Fruit fly (Drosophila melanogaster) whole organism, embryonic: ENCODE results near the gene CG3517.

Source experiments
- ATbp ChIP-seq: fragments of 200-800 bp; sonication (Bioruptor generic); optimal IDR thresholded peaks from 2 replicates; lab custom pipeline; 2017; ENCODE audit warnings: missing biosample characterization, mild to moderate bottlenecking, missing genetic modification characterization, missing genetic modification reagents
- B-H1 ChIP-seq: fragments of 200-800 bp; sonication (Bioruptor generic); IDR thresholded peaks from 3 replicates; pipeline ENCODE4 v1.3.6; 2022; ENCODE audit warnings: missing biosample characterization, missing genetic modification characterization
- CG11085 ChIP-seq: fragments of 200-800 bp; sonication (Bioruptor generic); IDR thresholded peaks from 2 replicates; pipeline ENCODE4 v1.3.6; 2022; ENCODE audit warnings: missing biosample characterization, missing genetic modification characterization
- CG14860 ChIP-seq: fragments of 200-800 bp; sonication (Bioruptor generic); IDR thresholded peaks from 3 replicates; pipeline ENCODE4 v1.3.6; 2022; ENCODE audit warnings: missing biosample characterization, missing genetic modification characterization; ENCODE audit not compliant: partially characterized antibody
- CG1602 ChIP-seq: fragments of 200-800 bp; sonication (Bioruptor generic); optimal IDR thresholded peaks from 3 replicates; lab custom pipeline; 2016; ENCODE audit warnings: missing biosample characterization, missing genetic modification characterization
- CG2116 ChIP-seq: fragments of 200-800 bp; sonication (Bioruptor generic); optimal IDR thresholded peaks from 3 replicates; lab custom pipeline; 2018; ENCODE audit warnings: missing biosample characterization, mild to moderate bottlenecking, missing genetic modification characterization
- CG2199 ChIP-seq: fragments of 200-800 bp; sonication (Bioruptor generic); IDR thresholded peaks from 3 replicates; pipeline ENCODE4 v1.3.6; 2022; ENCODE audit warnings: missing biosample characterization, missing genetic modification characterization
- CG4854 ChIP-seq: fragments of 200-800 bp; sonication (Bioruptor generic); optimal IDR thresholded peaks from 2 replicates; lab custom pipeline; 2016; ENCODE audit warnings: missing biosample characterization, missing genetic modification characterization, inconsistent platforms
- CG6854 ChIP-seq: fragments of 200-800 bp; sonication (Bioruptor generic); optimal IDR thresholded peaks from 3 replicates; lab custom pipeline; 2017; ENCODE audit warnings: missing biosample characterization, mild to moderate bottlenecking, missing genetic modification characterization
- CG7372 ChIP-seq: fragments of 200-800 bp; sonication (Bioruptor generic); IDR thresholded peaks from 2 replicates; pipeline ENCODE4 v1.3.6; 2022; ENCODE audit warnings: missing biosample characterization, missing genetic modification characterization
- CG9797 ChIP-seq: fragments of 200-800 bp; sonication (Bioruptor generic); optimal IDR thresholded peaks from 3 replicates; lab custom pipeline; 2018; ENCODE audit warnings: missing biosample characterization, mild to moderate bottlenecking, missing genetic modification characterization
- CG9932 ChIP-seq: fragments of 200-800 bp; sonication (Bioruptor generic); IDR thresholded peaks from 2 replicates; pipeline ENCODE4 v1.3.6; 2022; ENCODE audit warnings: missing biosample characterization, missing genetic modification characterization
- Meics ChIP-seq: fragments of 200-800 bp; sonication (Bioruptor generic); optimal IDR thresholded peaks from 2 replicates; lab custom pipeline; 2017; ENCODE audit warnings: missing biosample characterization, mild to moderate bottlenecking, missing genetic modification characterization
- Sry-β ChIP-seq: fragments of 200-800 bp; sonication (Bioruptor generic); optimal IDR thresholded peaks from 2 replicates; lab custom pipeline; 2018; ENCODE audit warnings: missing biosample characterization, mild to moderate bottlenecking, missing genetic modification characterization, moderate library complexity
- Xrp1 ChIP-seq: fragments of 200-800 bp; sonication (Bioruptor generic); IDR thresholded peaks from 2 replicates; pipeline ENCODE4 v1.3.6; 2022; ENCODE audit warnings: missing biosample characterization, missing genetic modification characterization
- ac ChIP-seq: fragments of 200-800 bp; sonication (Bioruptor generic); optimal IDR thresholded peaks from 3 replicates; lab custom pipeline; 2017; ENCODE audit warnings: missing biosample characterization, mild to moderate bottlenecking, missing genetic modification characterization
- ash1 ChIP-seq: fragments of 200-800 bp; sonication (Bioruptor generic); optimal IDR thresholded peaks from 2 replicates; lab custom pipeline; 2018; ENCODE audit warnings: missing biosample characterization, mild to moderate bottlenecking, missing genetic modification characterization
- da ChIP-seq: fragments of 200-800 bp; sonication (Bioruptor generic); optimal IDR thresholded peaks from 2 replicates; lab custom pipeline; 2016; ENCODE audit warnings: missing biosample characterization, missing genetic modification characterization
- eve ChIP-seq, 2 experiments: fragments of >200 bp; optimal IDR thresholded peaks; 2 replicates each; lab custom pipeline; 2017; ENCODE audit warnings: missing biosample characterization in 2 of 2, missing genetic modification characterization in 2 of 2
- grau ChIP-seq: fragments of 200-800 bp; optimal IDR thresholded peaks from 3 replicates; lab custom pipeline; 2019; ENCODE audit warnings: missing biosample characterization, mild to moderate bottlenecking, missing genetic modification characterization, moderate library complexity
- ranshi ChIP-seq: fragments of 200-800 bp; sonication (Bioruptor generic); IDR thresholded peaks from 2 replicates; pipeline ENCODE4 v1.3.6; 2022; ENCODE audit warnings: missing biosample characterization, missing genetic modification characterization
- stc ChIP-seq: fragments of 200-800 bp; sonication (Bioruptor generic); IDR thresholded peaks from 2 replicates; pipeline ENCODE4 v1.3.6; 2022; ENCODE audit warnings: missing biosample characterization, missing genetic modification characterization
- tgo ChIP-seq: fragments of 200-800 bp; sonication (Bioruptor generic); IDR thresholded peaks from 3 replicates; pipeline ENCODE4 v1.3.6; 2022; ENCODE audit warnings: missing biosample characterization, missing genetic modification characterization
- tna ChIP-seq: fragments of 200-800 bp; sonication (Bioruptor generic); IDR thresholded peaks from 2 replicates; pipeline ENCODE4 v1.3.6; 2022; ENCODE audit warnings: missing biosample characterization, missing genetic modification characterization; ENCODE audit not compliant: partially characterized antibody

CG3517 gene

dm6 chr3R:19375923-19376322 lies 49.1 kb downstream of the CG3517 start, which contains the start of gene CG31404 (continued):
- no peak for TF ChIP-seq ash1
- no peak for TF ChIP-seq CG9797 (GFP tag; lab: Kevin White, UChicago)
- no peak for TF ChIP-seq CG2116 (GFP tag; lab: Kevin White, UChicago)
- TF ChIP-seq eve (GFP tag; optimal IDR thresholded peaks at IDR 0.05; lab: Kevin White, UChicago), result no peak
- no peak for TF ChIP-seq CG11085 (GFP tag; lab: Robert Waterston, UW)
- TF ChIP-seq, all 482 proteins: peak for 0

- no peak for TF ChIP-seq CG9932 (GFP tag; lab: Robert Waterston, UW)
- no peak for TF ChIP-seq ranshi (GFP tag; lab: Robert Waterston, UW)
- no peak for TF ChIP-seq tna (GFP tag; lab: Robert Waterston, UW)
- no peak for TF ChIP-seq CG2199 (GFP tag; lab: Robert Waterston, UW)
- TF ChIP-seq CG4854 (GFP tag; lab: Kevin White, UChicago), result no peak
- no peak for TF ChIP-seq stc
- no peak for TF ChIP-seq da
- TF ChIP-seq ac (GFP tag; lab: Kevin White, UChicago), result no peak
- TF ChIP-seq B-H1 (GFP tag; lab: Robert Waterston, UW), result no peak
- TF ChIP-seq CG6854 (GFP tag; lab: Kevin White, UChicago), result no peak
- TF ChIP-seq CG14860 (GFP tag; lab: Robert Waterston, UW), result no peak
- no peak for TF ChIP-seq CG1602 (GFP tag; lab: Kevin White, UChicago)
- no peak for TF ChIP-seq tgo (GFP tag; lab: Robert Waterston, UW)
- no peak for TF ChIP-seq ATbp (GFP tag; lab: Kevin White, UChicago)
- no peak for TF ChIP-seq CG7372
- no peak for TF ChIP-seq Meics (GFP tag; lab: Kevin White, UChicago)
- TF ChIP-seq Xrp1 (GFP tag; lab: Robert Waterston, UW), result no peak
- TF ChIP-seq Sry-β (GFP tag; lab: Kevin White, UChicago), result no peak
- no peak for TF ChIP-seq grau
These were observed 50.3 kb downstream of the CG3517 start, which contains the start of gene CG3581 for dm6 chr3R:19374689-19375088. TSS of gene CG3581 (minus strand) at chr3R:19374789.
